Fruit fly (Drosophila melanogaster) whole organism, embryonic: Measurements from ENCODE around the gene CG32137.

Source experiments
- Asciz ChIP-seq: fragments of 200-800 bp; sonication (Bioruptor generic); optimal IDR thresholded peaks from 2 replicates; lab custom pipeline; 2017; ENCODE audit warnings: missing biosample characterization, mild to moderate bottlenecking, missing genetic modification characterization, missing genetic modification reagents
- BEAF-32 ChIP-seq: fragments of 200-800 bp; sonication (Bioruptor generic); optimal IDR thresholded peaks from 3 replicates; lab custom pipeline; 2017; ENCODE audit warnings: missing biosample characterization, missing genetic modification characterization, mild to moderate bottlenecking, moderate library complexity, missing genetic modification reagents
- CG11504 ChIP-seq: fragments of 200-800 bp; sonication (Bioruptor generic); optimal IDR thresholded peaks from 3 replicates; lab custom pipeline; 2019; ENCODE audit warnings: missing biosample characterization, mild to moderate bottlenecking, missing genetic modification characterization, moderate library complexity
- CG11695 ChIP-seq: fragments of 200-800 bp; sonication (Bioruptor generic); IDR thresholded peaks from 3 replicates; pipeline ENCODE4 v1.3.6; 2022; ENCODE audit warnings: missing biosample characterization, missing genetic modification characterization
- CG12219 ChIP-seq: fragments of 200-800 bp; sonication (Bioruptor generic); optimal IDR thresholded peaks from 3 replicates; lab custom pipeline; 2018; ENCODE audit warnings: missing biosample characterization, mild to moderate bottlenecking, missing genetic modification characterization
- CG1233 ChIP-seq: fragments of 200-800 bp; sonication (Bioruptor generic); optimal IDR thresholded peaks from 4 replicates; lab custom pipeline; 2018; ENCODE audit warnings: missing biosample characterization, mild to moderate bottlenecking, missing genetic modification characterization
- CG13424 ChIP-seq: fragments of 200-800 bp; sonication (Bioruptor generic); optimal IDR thresholded peaks from 2 replicates; lab custom pipeline; 2019; ENCODE audit warnings: missing biosample characterization, mild to moderate bottlenecking, missing genetic modification characterization, moderate library complexity
- CG14014 ChIP-seq: fragments of 200-800 bp; sonication (Bioruptor generic); IDR thresholded peaks from 2 replicates; pipeline ENCODE4 v1.3.6; 2022; ENCODE audit warnings: missing biosample characterization, missing genetic modification characterization
- CG14710 ChIP-seq: fragments of 200-800 bp; sonication (Bioruptor generic); optimal IDR thresholded peaks from 3 replicates; lab custom pipeline; 2019; ENCODE audit warnings: missing biosample characterization, mild to moderate bottlenecking, missing genetic modification characterization, moderate library complexity
- CG15073 ChIP-seq: fragments of 200-800 bp; sonication (Bioruptor generic); optimal IDR thresholded peaks from 2 replicates; lab custom pipeline; 2016; ENCODE audit warnings: missing biosample characterization, missing genetic modification characterization
- CG17328 ChIP-seq: fragments of 200-800 bp; sonication (Bioruptor generic); IDR thresholded peaks from 2 replicates; pipeline ENCODE4 v1.3.6; 2022; ENCODE audit warnings: missing biosample characterization, missing genetic modification characterization
- CG17802 ChIP-seq: fragments of 200-800 bp; sonication (Bioruptor generic); optimal IDR thresholded peaks from 2 replicates; lab custom pipeline; 2018; ENCODE audit warnings: missing biosample characterization, mild to moderate bottlenecking, missing genetic modification characterization, moderate library complexity
- CG1832 ChIP-seq: fragments of 200-800 bp; sonication (Bioruptor generic); optimal IDR thresholded peaks from 2 replicates; lab custom pipeline; 2017; ENCODE audit warnings: missing biosample characterization, mild to moderate bottlenecking, missing genetic modification characterization, inconsistent platforms
- CG2678 ChIP-seq: fragments of 200-800 bp; sonication (Bioruptor generic); optimal IDR thresholded peaks from 3 replicates; lab custom pipeline; 2019; ENCODE audit warnings: missing biosample characterization, mild to moderate bottlenecking, missing genetic modification characterization, moderate library complexity
- CG30020 ChIP-seq: fragments of 200-800 bp; optimal IDR thresholded peaks from 2 replicates; lab custom pipeline; 2019; ENCODE audit warnings: missing biosample characterization, mild to moderate bottlenecking, missing genetic modification characterization, moderate library complexity
- CG30403 ChIP-seq: fragments of 200-800 bp; sonication (Bioruptor generic); optimal IDR thresholded peaks from 3 replicates; lab custom pipeline; 2016; ENCODE audit warnings: missing biosample characterization, missing genetic modification characterization
- CG3163 ChIP-seq: fragments of 200-800 bp; sonication (Bioruptor generic); optimal IDR thresholded peaks from 3 replicates; lab custom pipeline; 2016; ENCODE audit warnings: missing biosample characterization, missing genetic modification characterization
- CG4707 ChIP-seq: fragments of 200-800 bp; sonication (Bioruptor generic); optimal IDR thresholded peaks from 2 replicates; lab custom pipeline; 2018; ENCODE audit warnings: missing biosample characterization, mild to moderate bottlenecking, missing genetic modification characterization, moderate library complexity
- CG7745 ChIP-seq: fragments of 200-800 bp; sonication (Bioruptor generic); optimal IDR thresholded peaks from 2 replicates; lab custom pipeline; 2018; ENCODE audit warnings: missing biosample characterization, mild to moderate bottlenecking, missing genetic modification characterization, moderate library complexity
- CG7963 ChIP-seq: fragments of 200-800 bp; sonication (Bioruptor generic); IDR thresholded peaks from 3 replicates; pipeline ENCODE4 v1.3.6; 2022; ENCODE audit warnings: missing biosample characterization, missing genetic modification characterization; ENCODE audit not compliant: partially characterized antibody
- CG8089 ChIP-seq: fragments of 200-800 bp; sonication (Bioruptor generic); optimal IDR thresholded peaks from 3 replicates; lab custom pipeline; 2016; ENCODE audit warnings: missing biosample characterization, missing genetic modification characterization
- CkIIα-i1 ChIP-seq: fragments of 200-800 bp; sonication (Bioruptor generic); IDR thresholded peaks from 2 replicates; pipeline ENCODE4 v1.3.6; 2022; ENCODE audit warnings: missing biosample characterization, missing genetic modification characterization
- Dfd ChIP-seq, 2 experiments: fragments of >200 bp; optimal IDR thresholded peaks; 2 replicates each; lab custom pipeline; 2017; ENCODE audit warnings: missing biosample characterization in 2 of 2, missing genetic modification characterization in 2 of 2
- Dref ChIP-seq: fragments of 200-800 bp; sonication (Bioruptor generic); IDR thresholded peaks from 2 replicates; pipeline ENCODE4 v1.3.6; 2022; ENCODE audit warnings: missing biosample characterization, missing genetic modification characterization
- Drgx ChIP-seq: fragments of 200-800 bp; sonication (Bioruptor generic); IDR thresholded peaks from 2 replicates; pipeline ENCODE4 v1.3.6; 2022; ENCODE audit warnings: missing biosample characterization, missing genetic modification characterization
- E2f2 ChIP-seq: fragments of 200-800 bp; sonication (Bioruptor generic); IDR thresholded peaks from 2 replicates; pipeline ENCODE4 v1.3.6; 2022; ENCODE audit warnings: missing biosample characterization, missing genetic modification characterization
- Jarid2 ChIP-seq: fragments of 200-800 bp; sonication (Bioruptor generic); optimal IDR thresholded peaks from 3 replicates; lab custom pipeline; 2017; ENCODE audit warnings: mild to moderate bottlenecking, missing biosample characterization, missing genetic modification reagents, missing genetic modification characterization
- NC2α ChIP-seq: fragments of 200-800 bp; sonication (Bioruptor generic); optimal IDR thresholded peaks from 2 replicates; lab custom pipeline; 2016; ENCODE audit warnings: missing biosample characterization, missing genetic modification characterization
- Neu2 ChIP-seq: fragments of 200-800 bp; sonication (Bioruptor generic); optimal IDR thresholded peaks from 3 replicates; lab custom pipeline; 2016; ENCODE audit warnings: missing biosample characterization, missing genetic modification characterization, borderline replicate concordance
- Nf-YC ChIP-seq: fragments of 200-800 bp; optimal IDR thresholded peaks from 3 replicates; lab custom pipeline; 2019; ENCODE audit warnings: missing biosample characterization, mild to moderate bottlenecking, missing genetic modification characterization, moderate library complexity
- Sry-δ ChIP-seq: fragments of 200-800 bp; sonication (Bioruptor generic); optimal IDR thresholded peaks from 2 replicates; lab custom pipeline; 2016; ENCODE audit warnings: missing biosample characterization, missing genetic modification characterization
- Ssrp ChIP-seq: fragments of 200-800 bp; sonication (Bioruptor generic); optimal IDR thresholded peaks from 2 replicates; lab custom pipeline; 2018; ENCODE audit warnings: missing biosample characterization, mild to moderate bottlenecking, missing genetic modification characterization, moderate library complexity
- Xbp1 ChIP-seq: fragments of 200-800 bp; sonication (Bioruptor generic); optimal IDR thresholded peaks from 3 replicates; lab custom pipeline; 2016; ENCODE audit warnings: missing biosample characterization, mild to moderate bottlenecking, missing genetic modification characterization
- abd-A ChIP-seq: fragments of 200-800 bp; sonication (Bioruptor generic); optimal IDR thresholded peaks from 3 replicates; lab custom pipeline; 2019; ENCODE audit warnings: missing biosample characterization, mild to moderate bottlenecking, missing genetic modification characterization, moderate library complexity
- chinmo ChIP-seq: fragments of 200-800 bp; sonication (Bioruptor generic); IDR thresholded peaks from 4 replicates; pipeline ENCODE4 v1.3.6; 2022; ENCODE audit warnings: missing biosample characterization, missing genetic modification characterization; ENCODE audit not compliant: partially characterized antibody
- ci ChIP-seq: fragments of 200-800 bp; sonication (Bioruptor generic); IDR thresholded peaks from 3 replicates; pipeline ENCODE4 v1.3.6; 2022; ENCODE audit warnings: missing biosample characterization, missing genetic modification characterization
- corto ChIP-seq: fragments of 200-800 bp; sonication (Bioruptor generic); optimal IDR thresholded peaks from 2 replicates; lab custom pipeline; 2016; ENCODE audit warnings: missing biosample characterization, mild to moderate bottlenecking, missing genetic modification characterization, moderate library complexity
- exex ChIP-seq: fragments of 200-800 bp; sonication (Bioruptor generic); optimal IDR thresholded peaks from 4 replicates; lab custom pipeline; 2018; ENCODE audit warnings: missing biosample characterization, mild to moderate bottlenecking, missing genetic modification characterization, moderate library complexity
- grau ChIP-seq: fragments of 200-800 bp; optimal IDR thresholded peaks from 3 replicates; lab custom pipeline; 2019; ENCODE audit warnings: missing biosample characterization, mild to moderate bottlenecking, missing genetic modification characterization, moderate library complexity
- gsb ChIP-seq: fragments of 200-800 bp; sonication (Bioruptor generic); IDR thresholded peaks from 2 replicates; pipeline ENCODE4 v1.3.6; 2022; ENCODE audit warnings: missing biosample characterization, missing genetic modification characterization
- h ChIP-seq: fragments of >200 bp; optimal IDR thresholded peaks from 2 replicates; lab custom pipeline; 2017
- kni ChIP-seq: fragments of 200-800 bp; sonication (Bioruptor generic); optimal IDR thresholded peaks from 3 replicates; lab custom pipeline; 2017; ENCODE audit warnings: mild to moderate bottlenecking, missing biosample characterization, missing genetic modification reagents, missing genetic modification characterization
- otp ChIP-seq: fragments of 200-800 bp; sonication (Bioruptor generic); IDR thresholded peaks from 3 replicates; pipeline ENCODE4, ENCODE4 v1.3.6; 2022; ENCODE audit warnings: missing biosample characterization, missing genetic modification characterization
- pita ChIP-seq: fragments of 200-800 bp; sonication (Bioruptor generic); optimal IDR thresholded peaks from 2 replicates; lab custom pipeline; 2017; ENCODE audit warnings: missing biosample characterization, mild to moderate bottlenecking, missing genetic modification characterization
- psq ChIP-seq: fragments of 200-800 bp; sonication (Bioruptor generic); optimal IDR thresholded peaks from 2 replicates; lab custom pipeline; 2017; ENCODE audit warnings: missing biosample characterization, missing genetic modification characterization
- ro ChIP-seq: fragments of 200-800 bp; sonication (Bioruptor generic); IDR thresholded peaks from 2 replicates; pipeline ENCODE4 v1.3.6; 2022; ENCODE audit warnings: missing biosample characterization, missing genetic modification characterization
- shn ChIP-seq: fragments of 200-800 bp; sonication (Bioruptor generic); optimal IDR thresholded peaks from 3 replicates; lab custom pipeline; 2016; ENCODE audit warnings: missing biosample characterization, missing genetic modification characterization

Gene CG32137

DNA sequence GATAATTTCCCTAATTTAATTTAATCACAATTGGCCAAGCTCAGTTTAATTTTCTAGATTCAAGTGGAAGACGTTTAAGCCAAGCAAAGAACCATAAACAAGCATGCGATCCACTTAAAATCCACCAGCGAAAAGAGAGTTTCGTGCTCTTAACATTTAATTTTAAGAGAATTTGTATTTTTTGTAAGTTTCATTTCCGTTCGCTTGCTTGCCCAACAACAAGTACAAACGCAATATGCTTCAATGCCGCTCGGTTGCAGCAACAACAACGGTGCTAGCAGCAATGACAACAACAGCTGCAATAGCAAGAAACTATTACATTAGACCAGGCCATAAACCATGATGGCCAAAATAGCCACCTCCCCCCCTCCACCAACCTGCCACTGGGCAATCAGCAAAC, 4.1 kb upstream of the CG32137 start (continued):
- TF ChIP-seq CG3163 (GFP tag; lab: Kevin White, UChicago) (peak; percentile 96), E2f2 (GFP tag; lab: Robert Waterston, UW) (peak; percentile 32; the same call in 1 of the 2 replicates), CkIIα-i1 (GFP tag; lab: Robert Waterston, UW) (no peak), ci (peak; percentile 53; the same call in 1 of the 3 replicates), psq (GFP tag; lab: Kevin White, UChicago) (no peak), CG14014 (GFP tag; lab: Robert Waterston, UW) (no peak)

DNA sequence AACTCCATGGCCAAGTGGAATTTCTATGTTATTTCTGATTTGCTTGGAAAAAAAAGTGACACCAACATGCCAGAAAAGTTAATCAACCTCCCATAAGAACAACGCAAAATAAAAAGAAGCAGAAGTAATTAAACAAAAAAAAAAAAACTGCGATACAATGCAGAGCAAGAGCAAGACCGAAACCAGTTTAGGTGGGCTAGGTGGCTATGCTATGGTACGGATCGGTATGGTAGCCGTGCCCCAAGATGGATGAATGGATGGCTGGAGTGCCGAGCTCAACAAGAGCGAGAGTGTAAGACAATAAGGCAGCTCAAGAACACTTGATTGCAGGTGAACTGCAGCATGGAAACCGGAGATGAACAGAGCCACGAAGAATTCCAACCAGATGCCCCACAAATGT, 2.3 kb upstream of the CG32137 start:
- TF ChIP-seq CG11504: no peak
- TF ChIP-seq CG1832 (GFP tag; lab: Kevin White, UChicago): no peak
- TF ChIP-seq Ssrp (tag; lab: Kevin White, UChicago): no peak
- TF ChIP-seq chinmo (GFP tag; lab: Robert Waterston, UW): 0 out of 4 replicates have a peak, but pooled peaks have one; percentile 56
- TF ChIP-seq CG14710 (tag; lab: Kevin White, UChicago): no peak
- no peak for TF ChIP-seq CG30020 (tag; lab: Kevin White, UChicago)
- no peak for TF ChIP-seq gsb (GFP tag; lab: Robert Waterston, UW)
- TF ChIP-seq abd-A (tag; lab: Kevin White, UChicago): no peak
- TF ChIP-seq Drgx: peak; percentile 53; the same call in 1 of the 2 replicates
- TF ChIP-seq CG2678 (tag; lab: Kevin White, UChicago): no peak
- TF ChIP-seq Xbp1 (GFP tag; lab: Kevin White, UChicago): no peak
- TF ChIP-seq grau: no peak
- no peak for TF ChIP-seq pita (GFP tag; lab: Kevin White, UChicago)
- no peak for TF ChIP-seq Sry-δ (GFP tag; lab: Kevin White, UChicago)
- no peak for TF ChIP-seq kni (GFP tag; lab: Kevin White, UChicago)
- TF ChIP-seq, all 482 proteins: peak for 2

DNA sequence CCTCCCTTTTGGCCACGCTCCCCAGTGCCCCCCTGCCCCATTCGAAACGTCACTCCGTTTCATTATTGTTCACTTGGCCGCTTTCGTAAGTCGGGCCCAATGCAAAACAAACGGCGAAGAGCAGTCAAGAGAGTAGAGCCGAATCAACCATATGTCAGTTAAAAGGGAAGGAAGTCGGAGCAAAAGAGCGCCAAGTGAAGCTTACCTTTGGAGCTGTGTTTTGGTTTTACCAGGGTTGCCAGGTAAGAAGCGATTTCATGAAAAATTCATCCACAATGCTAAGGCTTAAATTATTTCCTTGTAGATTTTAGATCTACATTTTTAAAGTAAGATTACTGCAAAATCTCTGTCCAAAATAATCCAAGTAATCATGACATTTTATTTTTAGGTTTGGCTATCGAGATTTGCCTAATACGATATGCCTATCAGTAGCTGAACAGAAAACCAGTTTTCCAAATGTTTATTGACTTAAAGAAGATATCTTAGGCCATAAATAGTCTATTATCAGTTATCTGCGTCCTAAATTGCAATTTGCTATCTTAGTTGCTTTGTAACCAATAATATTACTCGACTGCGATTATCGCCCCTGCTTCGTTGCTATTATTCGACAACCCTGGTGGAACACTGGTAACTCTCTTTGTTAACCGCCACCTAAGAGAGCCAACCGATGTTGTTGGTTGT, 440 bp upstream of the CG32137 start:
- peak; percentile 89 for TF ChIP-seq Nf-YC (tag; lab: Kevin White, UChicago)
- TF ChIP-seq CG4707 (GFP tag; lab: Kevin White, UChicago): peak; percentile 29
- TF ChIP-seq Jarid2 (GFP tag; lab: Kevin White, UChicago): no peak
- TF ChIP-seq CG17802 (tag; lab: Kevin White, UChicago): peak; percentile 36
- TF ChIP-seq CG1233 (GFP tag; lab: Kevin White, UChicago): peak; percentile 91
- TF ChIP-seq CG8089 (GFP tag; lab: Kevin White, UChicago): peak; percentile 85
- TF ChIP-seq CG30403 (GFP tag; lab: Kevin White, UChicago): peak; percentile 93
- peak in 1 of 2 experiments; percentile 69 for TF ChIP-seq Dfd (GFP tag; optimal IDR thresholded peaks at IDR 0.05; lab: Kevin White, UChicago)
- peak; percentile 25 for TF ChIP-seq BEAF-32
- no peak for TF ChIP-seq CG15073
- peak; percentile 93 for TF ChIP-seq CG13424 (tag; lab: Kevin White, UChicago)
- TF ChIP-seq CG7745 (tag; lab: Kevin White, UChicago): no peak
- TF ChIP-seq CG11695 (GFP tag; lab: Robert Waterston, UW): peak; percentile 85; the same call in 2 of the 3 replicates
- no peak for TF ChIP-seq Dref (GFP tag; lab: Robert Waterston, UW)
- peak; percentile 72 for TF ChIP-seq NC2α (GFP tag; lab: Kevin White, UChicago)
- TF ChIP-seq CG12219 (GFP tag; lab: Kevin White, UChicago): peak; percentile 87
- no peak for TF ChIP-seq CG7963 (GFP tag; lab: Robert Waterston, UW)
- peak; percentile 80 for TF ChIP-seq shn (GFP tag; lab: Kevin White, UChicago)
- TF ChIP-seq h: no peak
- peak; percentile 73 for TF ChIP-seq exex (tag; lab: Kevin White, UChicago)
- no peak for TF ChIP-seq otp
- peak; percentile 59 for TF ChIP-seq Neu2 (GFP tag; lab: Kevin White, UChicago)
- no peak; the same call in 1 of the 2 replicates for TF ChIP-seq ro
- TF ChIP-seq CG14710 (tag; lab: Kevin White, UChicago): peak; percentile 88
- TF ChIP-seq CG17328 (GFP tag; lab: Robert Waterston, UW): 0 out of 2 replicates have a peak, but pooled peaks have one; percentile 11
- TF ChIP-seq Asciz (GFP tag; lab: Kevin White, UChicago): peak; percentile 83
- TF ChIP-seq corto (GFP tag; lab: Kevin White, UChicago): no peak
